Fruit fly (Drosophila melanogaster) whole organism, embryonic: ENCODE results near the gene Tace.
A peak's percentile ranks its signal among the peaks of the same experiment; 100 is the strongest.

ENCODE experiments used
- Atf6 ChIP-seq: fragments of 200-800 bp; sonication (Bioruptor generic); IDR thresholded peaks from 2 replicates; pipeline ENCODE4 v1.3.6; 2022; ENCODE audit warnings: missing biosample characterization, missing genetic modification characterization
- CG10462 ChIP-seq: fragments of 200-800 bp; sonication (Bioruptor generic); optimal IDR thresholded peaks from 2 replicates; lab custom pipeline; 2016; ENCODE audit warnings: missing biosample characterization, missing genetic modification characterization
- CG10979 ChIP-seq: fragments of 200-800 bp; sonication (Bioruptor generic); optimal IDR thresholded peaks from 2 replicates; lab custom pipeline; 2018; ENCODE audit warnings: missing biosample characterization, mild to moderate bottlenecking, missing genetic modification characterization, moderate library complexity
- CG11085 ChIP-seq: fragments of 200-800 bp; sonication (Bioruptor generic); IDR thresholded peaks from 2 replicates; pipeline ENCODE4 v1.3.6; 2022; ENCODE audit warnings: missing biosample characterization, missing genetic modification characterization
- CG11560 ChIP-seq: fragments of 200-800 bp; sonication (Bioruptor generic); IDR thresholded peaks from 3 replicates; pipeline ENCODE4 v1.3.6; 2022; ENCODE audit warnings: missing biosample characterization, missing genetic modification characterization
- CG12219 ChIP-seq: fragments of 200-800 bp; sonication (Bioruptor generic); optimal IDR thresholded peaks from 3 replicates; lab custom pipeline; 2018; ENCODE audit warnings: missing biosample characterization, mild to moderate bottlenecking, missing genetic modification characterization
- CG13287 ChIP-seq: fragments of 200-800 bp; sonication (Bioruptor generic); IDR thresholded peaks from 2 replicates; pipeline ENCODE4 v1.3.6; 2022; ENCODE audit warnings: missing biosample characterization, missing genetic modification characterization; ENCODE audit not compliant: partially characterized antibody
- CG13296 ChIP-seq: fragments of 200-800 bp; sonication (Bioruptor generic); optimal IDR thresholded peaks from 3 replicates; lab custom pipeline; 2018; ENCODE audit warnings: missing biosample characterization, mild to moderate bottlenecking, missing genetic modification characterization
- CG13775 ChIP-seq: fragments of 200-800 bp; sonication (Bioruptor generic); optimal IDR thresholded peaks from 3 replicates; lab custom pipeline; 2017; ENCODE audit warnings: missing biosample characterization, mild to moderate bottlenecking, missing genetic modification characterization
- CG14965 ChIP-seq: fragments of 200-800 bp; sonication (Bioruptor generic); optimal IDR thresholded peaks from 2 replicates; lab custom pipeline; 2016; ENCODE audit warnings: missing biosample characterization, missing genetic modification characterization, borderline replicate concordance
- CG16813 ChIP-seq: fragments of 200-800 bp; sonication (Bioruptor generic); IDR thresholded peaks from 3 replicates; pipeline ENCODE4 v1.3.6; 2022; ENCODE audit warnings: missing biosample characterization, missing genetic modification characterization; ENCODE audit not compliant: partially characterized antibody
- CG2678 ChIP-seq: fragments of 200-800 bp; sonication (Bioruptor generic); optimal IDR thresholded peaks from 3 replicates; lab custom pipeline; 2019; ENCODE audit warnings: missing biosample characterization, mild to moderate bottlenecking, missing genetic modification characterization, moderate library complexity
- CG32532 ChIP-seq: fragments of 200-800 bp; sonication (Bioruptor generic); IDR thresholded peaks from 2 replicates; pipeline ENCODE4 v1.3.6; 2022; ENCODE audit warnings: missing biosample characterization, missing genetic modification characterization
- CG43689 ChIP-seq: fragments of 200-800 bp; sonication (Bioruptor generic); IDR thresholded peaks from 2 replicates; pipeline ENCODE4 v1.3.6; 2022; ENCODE audit warnings: missing biosample characterization, missing genetic modification characterization
- CG9797 ChIP-seq: fragments of 200-800 bp; sonication (Bioruptor generic); optimal IDR thresholded peaks from 3 replicates; lab custom pipeline; 2018; ENCODE audit warnings: missing biosample characterization, mild to moderate bottlenecking, missing genetic modification characterization
- CG9876 ChIP-seq: fragments of 200-800 bp; sonication (Bioruptor generic); optimal IDR thresholded peaks from 2 replicates; lab custom pipeline; 2016; ENCODE audit warnings: missing biosample characterization, missing genetic modification characterization
- Chrac-16 ChIP-seq: fragments of 200-800 bp; sonication (Bioruptor generic); optimal IDR thresholded peaks from 3 replicates; lab custom pipeline; 2016; ENCODE audit warnings: missing biosample characterization, missing genetic modification characterization
- Dll ChIP-seq: fragments of 200-800 bp; sonication (Bioruptor generic); IDR thresholded peaks from 4 replicates; pipeline ENCODE4 v1.3.6; 2022; ENCODE audit warnings: missing biosample characterization, missing genetic modification characterization; ENCODE audit not compliant: partially characterized antibody
- Dp ChIP-seq: fragments of 200-800 bp; sonication (Bioruptor generic); optimal IDR thresholded peaks from 2 replicates; lab custom pipeline; 2018; ENCODE audit warnings: missing biosample characterization, mild to moderate bottlenecking, missing genetic modification characterization, moderate library complexity
- Dref ChIP-seq: fragments of 200-800 bp; sonication (Bioruptor generic); IDR thresholded peaks from 2 replicates; pipeline ENCODE4 v1.3.6; 2022; ENCODE audit warnings: missing biosample characterization, missing genetic modification characterization
- Lim3 ChIP-seq: fragments of 200-800 bp; sonication (Bioruptor generic); IDR thresholded peaks from 2 replicates; pipeline ENCODE4 v1.3.6; 2022; ENCODE audit warnings: missing biosample characterization, missing genetic modification characterization
- MBD-R2 ChIP-seq: fragments of 200-800 bp; sonication (Bioruptor generic); IDR thresholded peaks from 2 replicates; pipeline ENCODE4 v1.3.6; 2022; ENCODE audit warnings: missing biosample characterization, missing genetic modification characterization
- Med ChIP-seq: fragments of 200-800 bp; sonication (Bioruptor generic); peaks from one replicate; lab custom pipeline; 2016; ENCODE audit warnings: missing biosample characterization, missing genetic modification characterization, mild to moderate bottlenecking, inconsistent platforms, moderate library complexity
- Mrtf ChIP-seq: fragments of 200-800 bp; sonication (Bioruptor generic); IDR thresholded peaks from 3 replicates; pipeline ENCODE4 v1.3.6; 2022; ENCODE audit warnings: missing biosample characterization, missing genetic modification characterization
- Nf-YB ChIP-seq: fragments of 200-800 bp; sonication (Bioruptor generic); optimal IDR thresholded peaks from 3 replicates; lab custom pipeline; 2019; ENCODE audit warnings: missing biosample characterization, mild to moderate bottlenecking, missing genetic modification characterization, moderate library complexity
- Opbp ChIP-seq: fragments of 200-800 bp; sonication (Bioruptor generic); IDR thresholded peaks from 3 replicates; pipeline ENCODE4 v1.3.6; 2022; ENCODE audit warnings: missing biosample characterization, missing genetic modification characterization; ENCODE audit not compliant: partially characterized antibody
- Spps ChIP-seq: fragments of 200-800 bp; sonication (Bioruptor generic); optimal IDR thresholded peaks from 2 replicates; lab custom pipeline; 2018; ENCODE audit warnings: missing biosample characterization, mild to moderate bottlenecking, missing genetic modification characterization
- Trl ChIP-seq, 3 experiments: fragments of >200 bp in 2 of 3; fragments of 200-800 bp in 1 of 3; sonication (Bioruptor generic) in 1 of 3; optimal IDR thresholded peaks; 2 replicates in 1 of 3; 3 replicates in 2 of 3; lab custom pipeline; 2016 to 2017; ENCODE audit warnings: missing biosample characterization in 1 of 3, missing genetic modification characterization in 1 of 3
- amos ChIP-seq: fragments of 200-800 bp; sonication (Bioruptor generic); IDR thresholded peaks from 2 replicates; pipeline ENCODE4 v1.3.6; 2022; ENCODE audit warnings: missing biosample characterization, missing genetic modification characterization; ENCODE audit not compliant: partially characterized antibody
- bbx ChIP-seq: fragments of 200-800 bp; sonication (Bioruptor generic); IDR thresholded peaks from 2 replicates; pipeline ENCODE4 v1.3.6; 2022; ENCODE audit warnings: missing biosample characterization, missing genetic modification characterization; ENCODE audit not compliant: partially characterized antibody
- chinmo ChIP-seq: fragments of 200-800 bp; sonication (Bioruptor generic); IDR thresholded peaks from 4 replicates; pipeline ENCODE4 v1.3.6; 2022; ENCODE audit warnings: missing biosample characterization, missing genetic modification characterization; ENCODE audit not compliant: partially characterized antibody
- ci ChIP-seq: fragments of 200-800 bp; sonication (Bioruptor generic); IDR thresholded peaks from 3 replicates; pipeline ENCODE4 v1.3.6; 2022; ENCODE audit warnings: missing biosample characterization, missing genetic modification characterization
- crp ChIP-seq, 2 experiments: fragments of 200-800 bp; sonication (Bioruptor generic); optimal IDR thresholded peaks; 2 replicates in 1 of 2; 3 replicates in 1 of 2; lab custom pipeline; 2017; ENCODE audit warnings: missing biosample characterization in 2 of 2, missing genetic modification characterization in 2 of 2, mild to moderate bottlenecking in 1 of 2, moderate library complexity in 1 of 2
- ftz-f1 ChIP-seq: fragments of 200-800 bp; sonication (Bioruptor generic); optimal IDR thresholded peaks from 2 replicates; lab custom pipeline; 2016; ENCODE audit warnings: missing biosample characterization, missing genetic modification characterization
- gcm2 ChIP-seq: fragments of 200-800 bp; sonication (Bioruptor generic); optimal IDR thresholded peaks from 2 replicates; lab custom pipeline; 2016; ENCODE audit warnings: missing biosample characterization, missing genetic modification characterization
- gt ChIP-seq: fragments of 200-800 bp; sonication (Bioruptor generic); IDR thresholded peaks from 2 replicates; pipeline ENCODE4 v1.3.6; 2022; ENCODE audit warnings: missing biosample characterization, missing genetic modification characterization
- h ChIP-seq: fragments of >200 bp; optimal IDR thresholded peaks from 2 replicates; lab custom pipeline; 2017
- ham ChIP-seq: fragments of 200-800 bp; sonication (Bioruptor generic); IDR thresholded peaks from 2 replicates; pipeline ENCODE4 v1.3.6; 2022; ENCODE audit warnings: missing biosample characterization, missing genetic modification characterization
- ken ChIP-seq: fragments of 200-800 bp; sonication (Bioruptor generic); IDR thresholded peaks from 3 replicates; pipeline ENCODE4 v1.3.6; 2022; ENCODE audit warnings: missing biosample characterization, missing genetic modification characterization
- lbe ChIP-seq: fragments of 200-800 bp; sonication (Bioruptor generic); optimal IDR thresholded peaks from 2 replicates; lab custom pipeline; 2016; ENCODE audit warnings: missing biosample characterization, mild to moderate bottlenecking, missing genetic modification characterization
- lov ChIP-seq, 2 experiments: fragments of 200-800 bp in 1 of 2; fragments of >200 bp in 1 of 2; sonication (Bioruptor generic) in 1 of 2; IDR thresholded peaks in 1 of 2; optimal IDR thresholded peaks in 1 of 2; 2 replicates in 1 of 2; 3 replicates in 1 of 2; pipeline versions ENCODE4 v1.3.6 to Lab custom; 2017 to 2022; ENCODE audit warnings: missing biosample characterization in 1 of 2, missing genetic modification characterization in 1 of 2
- luna ChIP-seq: fragments of 200-800 bp; sonication (Bioruptor generic); optimal IDR thresholded peaks from 2 replicates; lab custom pipeline; 2016; ENCODE audit warnings: missing biosample characterization, missing genetic modification characterization
- mam ChIP-seq: fragments of 200-800 bp; sonication (Bioruptor generic); optimal IDR thresholded peaks from 3 replicates; lab custom pipeline; 2016; ENCODE audit warnings: missing biosample characterization, missing genetic modification characterization
- p53 ChIP-seq: fragments of 200-800 bp; sonication (Bioruptor generic); optimal IDR thresholded peaks from 2 replicates; lab custom pipeline; 2016; ENCODE audit warnings: missing biosample characterization, missing genetic modification characterization
- pb ChIP-seq: fragments of 200-800 bp; sonication (Bioruptor generic); optimal IDR thresholded peaks from 3 replicates; lab custom pipeline; 2016; ENCODE audit warnings: missing biosample characterization, missing genetic modification characterization
- peb ChIP-seq: fragments of 200-800 bp; sonication (Bioruptor generic); IDR thresholded peaks from 2 replicates; pipeline ENCODE4 v1.3.6; 2022; ENCODE audit warnings: missing biosample characterization, missing genetic modification characterization
- pum ChIP-seq: fragments of 200-800 bp; sonication (Bioruptor generic); optimal IDR thresholded peaks from 2 replicates; lab custom pipeline; 2016; ENCODE audit warnings: missing biosample characterization, missing genetic modification characterization
- seq ChIP-seq: fragments of 200-800 bp; sonication (Bioruptor generic); IDR thresholded peaks from 2 replicates; pipeline ENCODE4 v1.3.6; 2022; ENCODE audit warnings: missing biosample characterization, missing genetic modification characterization
- tx ChIP-seq: fragments of 200-800 bp; sonication (Bioruptor generic); optimal IDR thresholded peaks from 2 replicates; lab custom pipeline; 2016; ENCODE audit warnings: missing biosample characterization, missing genetic modification characterization
- unc-4 ChIP-seq: fragments of 200-800 bp; sonication (Bioruptor generic); IDR thresholded peaks from 2 replicates; pipeline ENCODE4 v1.3.6; 2022; ENCODE audit warnings: missing biosample characterization, missing genetic modification characterization; ENCODE audit not compliant: partially characterized antibody

Tace gene

DNA sequence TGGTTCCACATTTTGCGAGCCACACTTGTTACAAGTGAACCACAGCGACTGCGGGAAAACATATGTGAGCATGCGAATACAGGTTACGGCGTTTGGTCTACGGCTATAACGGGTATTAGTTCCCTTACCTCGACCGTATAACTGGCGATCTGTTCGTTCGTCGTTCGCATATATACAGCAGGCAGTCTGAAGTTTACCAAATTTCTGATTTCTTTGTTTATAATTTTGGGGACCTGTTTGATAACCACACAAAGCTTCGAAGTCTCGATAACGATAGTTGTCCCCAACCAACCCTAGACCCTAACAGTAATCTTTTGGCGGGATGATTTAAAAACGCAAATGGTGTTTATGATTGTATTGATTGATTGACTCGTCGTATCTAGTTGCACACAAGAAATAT is 7.2 kb upstream of the Tace start, which contains the start of gene Acph-1 (continued):
- TF ChIP-seq Dll (GFP tag; lab: Robert Waterston, UW) = 0 out of 4 replicates have a peak, but pooled peaks have one; percentile 32
- TF ChIP-seq ci (GFP tag; lab: Robert Waterston, UW) = no peak
- TF ChIP-seq ftz-f1 (GFP tag; lab: Kevin White, UChicago) = no peak
- TF ChIP-seq CG9876 (GFP tag; lab: Kevin White, UChicago) = no peak
- TF ChIP-seq mam (GFP tag; lab: Kevin White, UChicago) = no peak
- TF ChIP-seq CG2678 (tag; lab: Kevin White, UChicago) = no peak
- no peak for TF ChIP-seq Nf-YB (GFP tag; lab: Kevin White, UChicago)
- no peak for TF ChIP-seq p53 (GFP tag; lab: Kevin White, UChicago)
- peak; percentile 41 for TF ChIP-seq MBD-R2 (GFP tag; lab: Robert Waterston, UW)
- TF ChIP-seq bbx (GFP tag; lab: Robert Waterston, UW) = no peak
- no peak for TF ChIP-seq gcm2
- TF ChIP-seq CG13775 (GFP tag; lab: Kevin White, UChicago) = no peak
- TF ChIP-seq Spps (tag; lab: Kevin White, UChicago) = no peak
- TF ChIP-seq Dref = peak; percentile 69
- no peak for TF ChIP-seq tx (GFP tag; lab: Kevin White, UChicago)
- TF ChIP-seq CG32532 (GFP tag; lab: Robert Waterston, UW) = no peak
- TF ChIP-seq CG13287 (GFP tag; lab: Robert Waterston, UW) = peak; percentile 36; the same call in 1 of the 2 replicates
- peak; percentile 82 for TF ChIP-seq Dp (GFP tag; lab: Kevin White, UChicago)
- TF ChIP-seq CG11085 = no peak
- no peak for TF ChIP-seq Trl (optimal IDR thresholded peaks at IDR 0.05; lab: Kevin White, UChicago)
- TF ChIP-seq Trl (GFP tag; optimal IDR thresholded peaks at IDR 0.05; lab: Kevin White, UChicago) = no peak
- TF ChIP-seq CG16813 (GFP tag; lab: Robert Waterston, UW) = 0 out of 3 replicates have a peak, but pooled peaks have one; percentile 24
- TF ChIP-seq Chrac-16 (GFP tag; lab: Kevin White, UChicago) = no peak
- no peak for TF ChIP-seq luna (GFP tag; lab: Kevin White, UChicago)
- TF ChIP-seq pb = no peak
- peak; percentile 22; the same call in 1 of the 2 replicates for TF ChIP-seq unc-4 (GFP tag; lab: Robert Waterston, UW)
- TF ChIP-seq pum (GFP tag; lab: Kevin White, UChicago) = no peak
- no peak for TF ChIP-seq CG11560
- TF ChIP-seq CG13296 = no peak
- TF ChIP-seq ken (GFP tag; lab: Robert Waterston, UW) = no peak
- no peak for TF ChIP-seq Lim3 (GFP tag; lab: Robert Waterston, UW)
- no peak for TF ChIP-seq Mrtf
- TF ChIP-seq CG10979 = no peak
- no peak for TF ChIP-seq h (lab: Kevin White, UChicago)
- no peak for TF ChIP-seq ham
- TF ChIP-seq Atf6 (GFP tag; lab: Robert Waterston, UW) = no peak
- TF ChIP-seq seq (GFP tag; lab: Robert Waterston, UW) = no peak
- TF ChIP-seq, all 482 proteins: peak for 25

DNA sequence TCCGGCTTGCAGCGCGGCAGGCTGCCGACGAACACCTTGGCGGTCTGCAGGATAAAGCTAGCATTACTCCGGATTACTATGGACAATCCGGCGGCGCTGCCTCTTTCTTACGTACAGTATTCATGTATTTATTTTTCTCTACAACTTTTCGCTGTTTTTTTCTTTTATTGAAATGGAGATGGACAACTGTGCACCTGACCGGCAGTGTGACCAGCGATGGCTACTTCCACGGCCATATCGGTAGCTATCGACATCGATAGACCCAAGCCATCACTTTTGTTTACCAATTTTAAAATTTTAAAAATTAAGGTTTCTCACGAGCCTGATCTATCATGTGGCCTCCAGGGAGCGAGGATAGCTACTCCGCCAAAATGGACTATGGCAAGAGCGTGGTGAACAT is 5.3 kb upstream of the Tace start, which contains the start of the genes CG7903 and Sas-6:
TSS of gene CG7903 (minus strand) at position 197 of the 400 bp plus-strand sequence.
TSS of gene Sas-6 (plus strand) at position 323 of the 400 bp plus-strand sequence.
- peak; percentile 81 for TF ChIP-seq CG9797 (GFP tag; lab: Kevin White, UChicago)
- no peak for TF ChIP-seq lov (optimal IDR thresholded peaks at IDR 0.05; lab: Kevin White, UChicago)
- no peak for TF ChIP-seq lov (GFP tag; IDR thresholded peaks at IDR 0.05; lab: Robert Waterston, UW)
- TF ChIP-seq amos (GFP tag; lab: Robert Waterston, UW) = peak; percentile 78
- peak; percentile 77 for TF ChIP-seq unc-4 (GFP tag; lab: Robert Waterston, UW)
- TF ChIP-seq Opbp (GFP tag; lab: Robert Waterston, UW) = peak; percentile 60; the same call in 1 of the 3 replicates
- TF ChIP-seq CG10462 (GFP tag; lab: Kevin White, UChicago) = no peak
- TF ChIP-seq chinmo = peak; percentile 65; the same call in 1 of the 4 replicates
- peak; percentile 69 for TF ChIP-seq CG16813 (GFP tag; lab: Robert Waterston, UW)
- TF ChIP-seq CG43689 = no peak
- no peak for TF ChIP-seq peb (GFP tag; lab: Robert Waterston, UW)
- no peak for TF ChIP-seq CG12219 (GFP tag; lab: Kevin White, UChicago)
- peak; percentile 79 for TF ChIP-seq Med
- no peak for TF ChIP-seq CG14965
- peak in 1 of 2 experiments; percentile 2 for TF ChIP-seq crp (GFP tag; optimal IDR thresholded peaks at IDR 0.05; lab: Kevin White, UChicago)
- TF ChIP-seq gt (GFP tag; lab: Robert Waterston, UW) = no peak
- TF ChIP-seq lbe = no peak
- TF ChIP-seq Dp (GFP tag; lab: Kevin White, UChicago) = peak; percentile 67
